Fruit fly (Drosophila melanogaster) whole organism, embryonic: ENCODE measurements around the gene CG10301.

Experiments
- CG12104 ChIP-seq: fragments of 200-800 bp; sonication (Bioruptor generic); optimal IDR thresholded peaks from 3 replicates; lab custom pipeline; 2016; ENCODE audit warnings: missing biosample characterization, missing genetic modification characterization
- CG12942 ChIP-seq: fragments of 200-800 bp; sonication (Bioruptor generic); optimal IDR thresholded peaks from 3 replicates; lab custom pipeline; 2016; ENCODE audit warnings: missing biosample characterization, missing genetic modification characterization
- CG15011 ChIP-seq: fragments of 200-800 bp; sonication (Bioruptor generic); optimal IDR thresholded peaks from 3 replicates; lab custom pipeline; 2018; ENCODE audit warnings: missing biosample characterization, mild to moderate bottlenecking, missing genetic modification characterization
- CG1647 ChIP-seq: fragments of 200-800 bp; sonication (Bioruptor generic); optimal IDR thresholded peaks from 3 replicates; lab custom pipeline; 2016; ENCODE audit warnings: missing biosample characterization, missing genetic modification characterization
- CG16863 ChIP-seq: fragments of 200-800 bp; sonication (Bioruptor generic); optimal IDR thresholded peaks from 3 replicates; lab custom pipeline; 2016; ENCODE audit warnings: missing biosample characterization, missing genetic modification characterization
- CG17186 ChIP-seq: fragments of 200-800 bp; sonication (Bioruptor generic); optimal IDR thresholded peaks from 3 replicates; lab custom pipeline; 2017; ENCODE audit warnings: missing biosample characterization, missing genetic modification reagents, missing genetic modification characterization
- CG17361 ChIP-seq: fragments of 200-800 bp; sonication (Bioruptor generic); IDR thresholded peaks from 3 replicates; pipeline ENCODE4 v1.3.6; 2022; ENCODE audit warnings: missing biosample characterization, missing genetic modification characterization
- CG30431 ChIP-seq: fragments of 200-800 bp; sonication (Bioruptor generic); optimal IDR thresholded peaks from 2 replicates; lab custom pipeline; 2017; ENCODE audit warnings: missing biosample characterization, missing genetic modification characterization
- CG3065 ChIP-seq: fragments of 200-800 bp; sonication (Bioruptor generic); optimal IDR thresholded peaks from 2 replicates; lab custom pipeline; 2016; ENCODE audit warnings: missing biosample characterization, missing genetic modification characterization
- CG32532 ChIP-seq: fragments of 200-800 bp; sonication (Bioruptor generic); IDR thresholded peaks from 2 replicates; pipeline ENCODE4 v1.3.6; 2022; ENCODE audit warnings: missing biosample characterization, missing genetic modification characterization
- CG33557 ChIP-seq: fragments of 200-800 bp; sonication (Bioruptor generic); optimal IDR thresholded peaks from 2 replicates; lab custom pipeline; 2019; ENCODE audit warnings: missing biosample characterization, mild to moderate bottlenecking, missing genetic modification characterization, moderate library complexity
- CG4328 ChIP-seq: fragments of 200-800 bp; sonication (Bioruptor generic); optimal IDR thresholded peaks from 3 replicates; lab custom pipeline; 2017; ENCODE audit warnings: missing biosample characterization, missing genetic modification reagents, missing genetic modification characterization
- CG4404 ChIP-seq: fragments of 200-800 bp; sonication (Bioruptor generic); IDR thresholded peaks from 2 replicates; pipeline ENCODE4 v1.3.6; 2022; ENCODE audit warnings: missing biosample characterization, missing genetic modification characterization
- CG5180 ChIP-seq: fragments of 200-800 bp; sonication (Bioruptor generic); optimal IDR thresholded peaks from 3 replicates; lab custom pipeline; 2017; ENCODE audit warnings: missing biosample characterization, missing genetic modification characterization, mild to moderate bottlenecking, moderate library complexity, missing genetic modification reagents
- CG5245 ChIP-seq: fragments of 200-800 bp; sonication (Bioruptor generic); optimal IDR thresholded peaks from 3 replicates; lab custom pipeline; 2016; ENCODE audit warnings: missing biosample characterization, missing genetic modification characterization
- CG8765 ChIP-seq: fragments of 200-800 bp; sonication (Bioruptor generic); IDR thresholded peaks from 2 replicates; pipeline ENCODE4 v1.3.6; 2022; ENCODE audit warnings: missing biosample characterization, missing genetic modification characterization
- CHES-1-like ChIP-seq: fragments of 200-800 bp; sonication (Bioruptor generic); optimal IDR thresholded peaks from 2 replicates; lab custom pipeline; 2016; ENCODE audit warnings: missing biosample characterization, missing genetic modification characterization
- D19A ChIP-seq: fragments of 200-800 bp; optimal IDR thresholded peaks from 3 replicates; lab custom pipeline; 2019; ENCODE audit warnings: missing biosample characterization, mild to moderate bottlenecking, missing genetic modification characterization, moderate library complexity
- Dbx ChIP-seq: fragments of 200-800 bp; sonication (Bioruptor generic); IDR thresholded peaks from 3 replicates; pipeline ENCODE4 v1.3.6; 2022; ENCODE audit warnings: missing biosample characterization, missing genetic modification characterization
- Dip3 ChIP-seq: fragments of 200-800 bp; sonication (Bioruptor generic); optimal IDR thresholded peaks from 3 replicates; lab custom pipeline; 2016; ENCODE audit warnings: missing biosample characterization, missing genetic modification characterization
- ERR ChIP-seq: fragments of 200-800 bp; sonication (Bioruptor generic); optimal IDR thresholded peaks from 2 replicates; lab custom pipeline; 2016; ENCODE audit warnings: missing biosample characterization, missing genetic modification characterization
- Ets97D ChIP-seq: fragments of 200-800 bp; sonication (Bioruptor generic); optimal IDR thresholded peaks from 3 replicates; lab custom pipeline; 2016; ENCODE audit warnings: missing biosample characterization, missing genetic modification characterization
- Fer2 ChIP-seq: fragments of 200-800 bp; sonication (Bioruptor generic); optimal IDR thresholded peaks from 2 replicates; lab custom pipeline; 2018; ENCODE audit warnings: missing biosample characterization, mild to moderate bottlenecking, missing genetic modification characterization, moderate library complexity
- Gug ChIP-seq: fragments of 200-800 bp; sonication (Bioruptor generic); IDR thresholded peaks from 4 replicates; pipeline ENCODE4 v1.3.6; 2022; ENCODE audit warnings: missing biosample characterization, missing genetic modification characterization
- HLH54F ChIP-seq: fragments of 200-800 bp; sonication (Bioruptor generic); optimal IDR thresholded peaks from 3 replicates; lab custom pipeline; 2016; ENCODE audit warnings: missing biosample characterization, missing genetic modification characterization
- HmgZ ChIP-seq: fragments of 200-800 bp; sonication (Bioruptor generic); optimal IDR thresholded peaks from 2 replicates; lab custom pipeline; 2018; ENCODE audit warnings: missing biosample characterization, mild to moderate bottlenecking, missing genetic modification characterization
- Hr39 ChIP-seq: fragments of >200 bp; optimal IDR thresholded peaks from 2 replicates; lab custom pipeline; 2017
- MESR4 ChIP-seq: fragments of 200-800 bp; sonication (Bioruptor generic); optimal IDR thresholded peaks from 2 replicates; lab custom pipeline; 2018; ENCODE audit warnings: missing biosample characterization, mild to moderate bottlenecking, missing genetic modification characterization, moderate library complexity
- MTF-1 ChIP-seq: fragments of 200-800 bp; sonication (Bioruptor generic); optimal IDR thresholded peaks from 2 replicates; lab custom pipeline; 2018; ENCODE audit warnings: missing biosample characterization, mild to moderate bottlenecking, missing genetic modification characterization, borderline replicate concordance
- Nf-YB ChIP-seq: fragments of 200-800 bp; sonication (Bioruptor generic); optimal IDR thresholded peaks from 3 replicates; lab custom pipeline; 2019; ENCODE audit warnings: missing biosample characterization, mild to moderate bottlenecking, missing genetic modification characterization, moderate library complexity
- Nf-YC ChIP-seq: fragments of 200-800 bp; optimal IDR thresholded peaks from 3 replicates; lab custom pipeline; 2019; ENCODE audit warnings: missing biosample characterization, mild to moderate bottlenecking, missing genetic modification characterization, moderate library complexity
- PHDP ChIP-seq: fragments of 200-800 bp; sonication (Bioruptor generic); optimal IDR thresholded peaks from 3 replicates; lab custom pipeline; 2018; ENCODE audit warnings: missing biosample characterization, mild to moderate bottlenecking, missing genetic modification characterization, moderate library complexity
- Rx ChIP-seq: fragments of 200-800 bp; sonication (Bioruptor generic); IDR thresholded peaks from 2 replicates; pipeline ENCODE4 v1.3.6; 2022; ENCODE audit warnings: missing biosample characterization, missing genetic modification characterization
- Sox102F ChIP-seq: fragments of 200-800 bp; sonication (Bioruptor generic); optimal IDR thresholded peaks from 2 replicates; lab custom pipeline; 2018; ENCODE audit warnings: missing biosample characterization, mild to moderate bottlenecking, missing genetic modification characterization, moderate library complexity
- ase ChIP-seq: fragments of 200-800 bp; sonication (Bioruptor generic); IDR thresholded peaks from 3 replicates; pipeline ENCODE4 v1.3.6; 2022; ENCODE audit warnings: missing biosample characterization, missing genetic modification characterization
- ash1 ChIP-seq: fragments of 200-800 bp; sonication (Bioruptor generic); optimal IDR thresholded peaks from 2 replicates; lab custom pipeline; 2018; ENCODE audit warnings: missing biosample characterization, mild to moderate bottlenecking, missing genetic modification characterization
- bcd ChIP-seq: fragments of 200-800 bp; sonication (Bioruptor generic); optimal IDR thresholded peaks from 2 replicates; lab custom pipeline; 2017; ENCODE audit warnings: missing biosample characterization, mild to moderate bottlenecking, missing genetic modification characterization
- bsh ChIP-seq, 2 experiments: fragments of 200-800 bp; sonication (Bioruptor generic); optimal IDR thresholded peaks; 2 replicates each; lab custom pipeline; 2017 to 2018; ENCODE audit warnings: mild to moderate bottlenecking in 2 of 2, missing biosample characterization in 2 of 2, missing genetic modification characterization in 2 of 2, moderate library complexity in 1 of 2
- cas ChIP-seq: fragments of 200-800 bp; sonication (Bioruptor generic); IDR thresholded peaks from 2 replicates; pipeline ENCODE4 v1.3.6; 2022; ENCODE audit warnings: missing biosample characterization, missing genetic modification characterization
- cg ChIP-seq: fragments of 200-800 bp; sonication (Bioruptor generic); optimal IDR thresholded peaks from 3 replicates; lab custom pipeline; 2019; ENCODE audit warnings: missing biosample characterization, mild to moderate bottlenecking, missing genetic modification characterization, moderate library complexity
- disco-r ChIP-seq: fragments of 200-800 bp; sonication (Bioruptor generic); optimal IDR thresholded peaks from 2 replicates; lab custom pipeline; 2016; ENCODE audit warnings: missing biosample characterization, missing genetic modification characterization
- ftz-f1 ChIP-seq: fragments of 200-800 bp; sonication (Bioruptor generic); optimal IDR thresholded peaks from 2 replicates; lab custom pipeline; 2016; ENCODE audit warnings: missing biosample characterization, missing genetic modification characterization
- kah ChIP-seq: fragments of 200-800 bp; sonication (Bioruptor generic); optimal IDR thresholded peaks from 2 replicates; lab custom pipeline; 2018; ENCODE audit warnings: missing biosample characterization, mild to moderate bottlenecking, missing genetic modification characterization
- kay ChIP-seq: fragments of 200-800 bp; sonication (Bioruptor generic); optimal IDR thresholded peaks from 2 replicates; lab custom pipeline; 2016; ENCODE audit warnings: missing biosample characterization, missing genetic modification characterization
- nmo ChIP-seq: fragments of 200-800 bp; sonication (Bioruptor generic); optimal IDR thresholded peaks from 2 replicates; lab custom pipeline; 2018; ENCODE audit warnings: missing biosample characterization, mild to moderate bottlenecking, missing genetic modification characterization, moderate library complexity
- pb ChIP-seq: fragments of 200-800 bp; sonication (Bioruptor generic); optimal IDR thresholded peaks from 3 replicates; lab custom pipeline; 2016; ENCODE audit warnings: missing biosample characterization, missing genetic modification characterization
- sim ChIP-seq: fragments of 200-800 bp; sonication (Bioruptor generic); IDR thresholded peaks from 2 replicates; pipeline ENCODE4 v1.3.6; 2022; ENCODE audit warnings: missing biosample characterization, missing genetic modification characterization
- tll ChIP-seq, 2 experiments: fragments of 200-800 bp in 1 of 2; fragments of >200 bp in 1 of 2; sonication (Bioruptor generic) in 1 of 2; optimal IDR thresholded peaks; 2 replicates each; lab custom pipeline; 2017 to 2019; ENCODE audit warnings: missing biosample characterization in 2 of 2, missing genetic modification characterization in 2 of 2, mild to moderate bottlenecking in 1 of 2, moderate library complexity in 1 of 2
- usp ChIP-seq: fragments of >200 bp; optimal IDR thresholded peaks from 2 replicates; lab custom pipeline; 2017; ENCODE audit warnings: missing biosample characterization, missing genetic modification characterization
- vnd ChIP-seq: fragments of 200-800 bp; sonication (Bioruptor generic); IDR thresholded peaks from 3 replicates; pipeline ENCODE4 v1.3.6; 2022; ENCODE audit warnings: missing biosample characterization, missing genetic modification characterization; ENCODE audit not compliant: partially characterized antibody

The CG10301 gene

dm6 chr3R:23757912-23758607 lies 48.1 kb downstream of the CG10301 start, which contains the start of the genes PTPMT1 and Hrd3:
Gene PTPMT1, plus strand, starts transcription at chr3R:23758339.
Gene Hrd3, minus strand, starts transcription at chr3R:23758557.
- TF ChIP-seq CG4404 (GFP tag; lab: Robert Waterston, UW) (peak; percentile 97), ash1 (GFP tag; lab: Kevin White, UChicago) (peak; percentile 71), CG17186 (peak; percentile 93), Fer2 (peak; percentile 97), vnd (no peak), CG33557 (GFP tag; lab: Kevin White, UChicago) (peak; percentile 98), Ets97D (peak; percentile 92), MTF-1 (GFP tag; lab: Kevin White, UChicago) (peak; percentile 86), bcd (GFP tag; lab: Kevin White, UChicago) (peak; percentile 99), CG12104 (peak; percentile 99), HLH54F (peak; percentile 99), CG12942 (peak; percentile 98), nmo (GFP tag; lab: Kevin White, UChicago) (peak; percentile 100), D19A (tag; lab: Kevin White, UChicago) (peak; percentile 96), kah (GFP tag; lab: Kevin White, UChicago) (peak; percentile 93), tll (GFP tag; optimal IDR thresholded peaks at IDR 0.05; lab: Kevin White, UChicago) (peak; percentile 73 to 75), PHDP (peak; percentile 98), CG1647 (GFP tag; lab: Kevin White, UChicago) (peak; percentile 98), Nf-YB (GFP tag; lab: Kevin White, UChicago) (peak; percentile 89), ftz-f1 (GFP tag; lab: Kevin White, UChicago) (peak; percentile 84), Dbx (GFP tag; lab: Robert Waterston, UW) (peak; percentile 97), cas (peak; percentile 85), cg (GFP tag; lab: Kevin White, UChicago) (no peak), CG15011 (GFP tag; lab: Kevin White, UChicago) (peak; percentile 99), HmgZ (peak; percentile 98), Nf-YC (tag; lab: Kevin White, UChicago) (peak; percentile 93), MESR4 (GFP tag; lab: Kevin White, UChicago) (peak; percentile 29), Dip3 (GFP tag; lab: Kevin White, UChicago) (peak; percentile 99), CG3065 (GFP tag; lab: Kevin White, UChicago) (peak; percentile 96), kay (GFP tag; lab: Kevin White, UChicago) (peak; percentile 98), Gug (GFP tag; lab: Robert Waterston, UW) (peak; percentile 98), pb (GFP tag; lab: Kevin White, UChicago) (peak; percentile 97), Rx (peak; percentile 89; the same call in 1 of the 2 replicates), ERR (GFP tag; lab: Kevin White, UChicago) (peak; percentile 83), Hr39 (no peak), usp (no peak), ase (peak; percentile 88), CG5245 (GFP tag; lab: Kevin White, UChicago) (peak; percentile 97), disco-r (GFP tag; lab: Kevin White, UChicago) (peak; percentile 93), CG16863 (GFP tag; lab: Kevin White, UChicago) (peak; percentile 97), bsh (GFP tag; optimal IDR thresholded peaks at IDR 0.05; lab: Kevin White, UChicago) (peak; percentile 97 to 98), CG4328 (peak; percentile 99), Sox102F (GFP tag; lab: Kevin White, UChicago) (peak; percentile 98), CG5180 (GFP tag; lab: Kevin White, UChicago) (peak; percentile 92), CG8765 (peak; percentile 93), CG32532 (GFP tag; lab: Robert Waterston, UW) (peak; percentile 96), CG17361 (peak; percentile 100), CG30431 (GFP tag; lab: Kevin White, UChicago) (peak; percentile 98), CHES-1-like (GFP tag; lab: Kevin White, UChicago) (peak; percentile 97), sim (peak; percentile 89)
